Fruit fly (Drosophila melanogaster) whole organism, adult: ENCODE data around the gene Atg16.

ENCODE experiments used
- CG12768 ChIP-seq: fragments of 200-800 bp; sonication (Bioruptor generic); optimal IDR thresholded peaks from 2 replicates; lab custom pipeline; 2017; ENCODE audit warnings: missing biosample characterization, missing genetic modification characterization, mild to moderate bottlenecking, moderate library complexity, missing genetic modification reagents
- CG1620 ChIP-seq: fragments of 200-800 bp; sonication (Bioruptor generic); optimal IDR thresholded peaks from 2 replicates; lab custom pipeline; 2016; ENCODE audit warnings: missing biosample characterization, missing genetic modification characterization
- Crg-1 ChIP-seq: fragments of 200-800 bp; sonication (Bioruptor generic); optimal IDR thresholded peaks from 2 replicates; lab custom pipeline; 2016; ENCODE audit warnings: missing biosample characterization, missing genetic modification characterization
- Mnt ChIP-seq: fragments of 200-800 bp; sonication (Bioruptor generic); optimal IDR thresholded peaks from 2 replicates; lab custom pipeline; 2016; ENCODE audit warnings: missing biosample characterization, mild to moderate bottlenecking, missing genetic modification characterization
- pad ChIP-seq: fragments of 200-800 bp; sonication (Bioruptor generic); optimal IDR thresholded peaks from 3 replicates; lab custom pipeline; 2017; ENCODE audit warnings: missing biosample characterization, missing genetic modification characterization, mild to moderate bottlenecking, moderate library complexity, missing genetic modification reagents

- TF ChIP-seq CG12768 (GFP tag; lab: Kevin White, UChicago) = no peak
- TF ChIP-seq pad = no peak
- TF ChIP-seq Mnt = no peak
- no peak for TF ChIP-seq CG1620 (GFP tag; lab: Kevin White, UChicago)
- TF ChIP-seq Crg-1 (GFP tag; lab: Kevin White, UChicago) = no peak
Measured at dm6 chr3R:29841293-29841791, 6.4 kb upstream of the Atg16 start, which contains the start of gene Cad99C.
